Fruit fly (Drosophila melanogaster): ENCODE data around the gene CG17202.

CG17202 gene

DNA sequence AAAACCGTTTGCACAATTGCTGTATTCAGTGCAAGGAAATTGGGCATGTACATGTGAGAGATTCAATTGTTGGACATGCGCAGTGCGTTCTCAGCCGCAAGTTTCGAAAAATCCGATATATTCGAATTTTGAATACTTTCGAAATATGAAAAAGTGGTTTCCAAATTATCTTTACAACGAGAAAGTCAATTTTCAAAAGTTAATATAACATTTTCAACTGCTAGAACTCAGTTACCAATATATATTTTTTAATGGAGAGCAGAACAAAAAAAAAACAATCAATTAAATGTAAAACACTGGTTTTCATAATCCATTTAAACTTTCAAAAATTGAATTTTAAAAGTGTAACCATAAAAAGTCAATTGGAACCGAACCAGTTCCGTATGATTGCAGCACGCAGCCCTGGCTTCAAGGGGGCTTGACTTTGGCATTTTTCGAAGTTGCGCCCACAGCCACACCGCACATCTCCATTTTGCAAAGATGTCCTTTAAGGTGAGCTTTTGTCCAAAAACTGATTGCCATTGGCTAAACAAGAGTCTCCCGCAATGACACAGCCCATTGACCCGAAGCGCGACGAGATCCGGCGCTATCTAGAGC, at the start of gene CG17202, which contains the start of gene Scgbeta:
Gene CG17202 (plus strand): TSS at position 390 of the 597 bp plus-strand sequence.
Gene Scgbeta (minus strand): TSS at position 51 of the 597 bp plus-strand sequence.
- TF ChIP-seq Ets98B (GFP tag; IDR thresholded peaks at IDR 0.05), result peak; percentile 22; the same call in 1 of the 2 replicates
- TF ChIP-seq CG15710 (tag; optimal IDR thresholded peaks at IDR 0.05), result no peak

DNA sequence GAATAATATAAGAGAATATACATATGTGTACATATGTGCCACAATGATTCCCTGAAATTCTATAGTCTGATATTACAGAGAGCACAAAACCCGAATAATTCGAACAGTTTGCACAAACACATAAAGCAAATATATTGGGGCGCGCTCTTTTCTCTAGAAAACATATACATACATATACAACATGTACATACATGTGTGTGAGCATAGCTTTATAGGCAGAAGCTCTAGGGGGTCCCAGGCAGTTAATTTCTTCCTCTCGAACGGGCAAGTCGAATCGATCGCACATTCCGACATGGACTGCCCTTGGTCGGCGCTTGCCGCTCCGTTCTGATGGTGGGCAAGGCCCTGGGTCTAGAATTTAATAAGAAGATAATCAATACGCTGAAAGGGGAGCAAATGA, 49.8 kb upstream of the CG17202 start, which contains the start of gene GstD3:
Gene GstD3 (plus strand): TSS at position 269 of the 400 bp plus-strand sequence.
- TF ChIP-seq CG32121 (GFP tag; IDR thresholded peaks at IDR 0.05) (no peak), D1 (tag; optimal IDR thresholded peaks at IDR 0.05) (no peak), gl (tag; optimal IDR thresholded peaks at IDR 0.05) (no peak), CG9948 (tag; optimal IDR thresholded peaks at IDR 0.05) (no peak), CG8159 (tag; optimal IDR thresholded peaks at IDR 0.05) (no peak), Pif1A (GFP tag; optimal IDR thresholded peaks at IDR 0.05) (no peak), EcR (GFP tag; optimal IDR thresholded peaks at IDR 0.05) (peak; percentile 25), rn (GFP tag; IDR thresholded peaks at IDR 0.05) (no peak), CG13204 (GFP tag; optimal IDR thresholded peaks at IDR 0.05) (no peak)

DNA sequence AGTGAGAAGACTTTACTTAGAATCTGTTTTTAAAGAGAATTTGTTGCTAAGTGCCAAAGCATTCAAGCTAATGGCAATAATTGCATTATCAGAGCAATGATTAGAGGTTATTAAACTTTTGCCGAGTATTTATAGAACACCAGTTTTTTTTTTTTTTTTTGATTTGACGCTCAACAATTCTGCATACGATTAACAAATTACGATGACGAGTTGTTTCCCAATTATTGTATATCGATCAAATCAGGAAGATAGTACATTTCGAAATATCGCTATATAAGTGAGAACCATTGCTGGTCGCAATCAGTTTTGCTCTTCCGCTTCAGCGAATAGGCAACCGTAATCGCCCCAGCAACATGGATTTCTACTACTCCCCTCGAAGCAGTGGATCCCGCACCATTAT, 48.8 kb upstream of the CG17202 start, which contains the start of gene GstD4:
Gene GstD4 (plus strand): TSS at position 301 of the 400 bp plus-strand sequence.
- TF ChIP-seq EcR (GFP tag; optimal IDR thresholded peaks at IDR 0.05) (peak; percentile 21), CG12605 (GFP tag; IDR thresholded peaks at IDR 0.05) (no peak)

DNA sequence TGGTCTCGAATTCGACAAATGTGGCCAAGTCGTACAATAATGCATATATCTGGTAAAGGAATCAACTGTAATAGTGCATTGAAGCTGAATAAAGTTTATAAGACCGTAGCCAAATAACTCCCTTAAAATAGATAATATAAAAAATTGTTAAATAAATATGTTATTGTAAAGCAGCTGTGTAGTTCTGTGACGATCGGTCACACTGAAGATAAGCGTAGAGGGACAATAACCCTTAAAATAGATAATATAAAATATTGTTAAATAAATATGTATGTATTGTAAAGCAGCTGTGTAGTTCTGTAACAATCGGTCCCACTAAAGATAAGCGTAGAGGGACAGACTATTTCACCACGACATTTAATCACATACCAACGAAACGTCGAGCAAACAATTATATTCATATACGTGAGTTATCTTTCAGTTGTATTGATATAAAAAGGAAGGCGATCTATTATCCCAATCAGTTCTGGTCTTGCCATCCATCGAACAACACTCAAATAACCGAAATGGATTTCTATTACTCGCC, 47.2 kb upstream of the CG17202 start, which contains the start of gene GstD5:
Gene GstD5 (plus strand): TSS at position 476 of the 526 bp plus-strand sequence.
- TF ChIP-seq CG8301 (tag; optimal IDR thresholded peaks at IDR 0.05), result no peak
- peak; percentile 76 for TF ChIP-seq EcR (GFP tag; optimal IDR thresholded peaks at IDR 0.05)

DNA sequence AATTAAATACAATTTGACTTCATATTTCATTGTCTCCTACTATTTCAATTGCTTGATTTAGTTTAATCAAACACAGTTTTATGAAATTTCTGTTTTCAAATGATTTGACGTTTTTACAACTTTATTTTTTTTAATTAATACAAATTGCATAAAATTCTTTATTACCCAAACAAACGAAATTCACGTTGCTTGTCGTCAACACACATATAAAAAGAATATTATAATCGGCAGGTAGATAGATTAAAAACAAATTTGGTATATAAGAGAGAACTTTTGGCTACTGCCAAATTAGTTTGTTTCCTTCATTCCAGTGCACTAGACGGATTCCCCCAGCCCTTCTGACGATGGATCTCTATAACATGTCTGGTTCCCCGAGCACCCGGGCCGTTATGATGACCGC, 45.7 kb upstream of the CG17202 start, which contains the start of gene GstD6:
Gene GstD6 (plus strand): TSS at position 301 of the 400 bp plus-strand sequence.
- TF ChIP-seq CG13204 (GFP tag; optimal IDR thresholded peaks at IDR 0.05) (no peak), CG10348 (GFP tag; IDR thresholded peaks at IDR 0.05) (no peak), CG34367 (tag; optimal IDR thresholded peaks at IDR 0.05) (no peak), Snoo (tag; optimal IDR thresholded peaks at IDR 0.05) (no peak), CG17806 (tag; optimal IDR thresholded peaks at IDR 0.05) (no peak), D1 (tag; optimal IDR thresholded peaks at IDR 0.05) (no peak), CG4496 (GFP tag; IDR thresholded peaks at IDR 0.05) (no peak), Pif1A (GFP tag; optimal IDR thresholded peaks at IDR 0.05) (no peak), CG15710 (tag; optimal IDR thresholded peaks at IDR 0.05) (no peak), CG32121 (GFP tag; IDR thresholded peaks at IDR 0.05) (no peak), CG14655 (GFP tag; optimal IDR thresholded peaks at IDR 0.05) (no peak), EcR (GFP tag; optimal IDR thresholded peaks at IDR 0.05) (no peak), Ets98B (GFP tag; IDR thresholded peaks at IDR 0.05) (no peak), CG12605 (GFP tag; IDR thresholded peaks at IDR 0.05) (no peak), fd96Ca (GFP tag; IDR thresholded peaks at IDR 0.05) (no peak), rn (GFP tag; IDR thresholded peaks at IDR 0.05) (no peak), CG9948 (tag; optimal IDR thresholded peaks at IDR 0.05) (no peak), CG8159 (tag; optimal IDR thresholded peaks at IDR 0.05) (no peak)

DNA sequence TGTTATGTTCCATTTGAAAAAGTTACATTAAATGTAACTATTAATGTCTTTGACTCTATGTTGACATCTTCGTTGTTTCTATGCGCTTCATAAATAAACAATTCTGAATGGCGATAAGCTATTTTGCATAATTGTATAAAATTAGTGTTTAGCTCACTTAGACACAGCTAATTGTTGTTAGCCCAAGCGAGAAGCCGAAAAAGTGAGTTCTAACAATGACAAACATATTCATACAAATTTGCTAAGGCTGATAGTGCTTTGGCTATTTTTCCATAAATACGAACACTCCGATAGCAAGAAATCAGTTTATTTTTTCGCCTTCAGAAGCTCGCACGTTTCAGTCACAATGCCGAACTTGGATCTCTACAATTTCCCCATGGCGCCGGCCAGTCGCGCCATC, 44.4 kb upstream of the CG17202 start, which contains the start of gene GstD7:
Gene GstD7 (plus strand): TSS at position 301 of the 400 bp plus-strand sequence.
- no peak for TF ChIP-seq CG15710 (tag; optimal IDR thresholded peaks at IDR 0.05)
- no peak for TF ChIP-seq CG4496 (GFP tag; IDR thresholded peaks at IDR 0.05)
- no peak for TF ChIP-seq Snoo (tag; optimal IDR thresholded peaks at IDR 0.05)
- no peak for TF ChIP-seq CG17806 (tag; optimal IDR thresholded peaks at IDR 0.05)
- no peak for TF ChIP-seq CG8159 (tag; optimal IDR thresholded peaks at IDR 0.05)
- no peak for TF ChIP-seq rn (GFP tag; IDR thresholded peaks at IDR 0.05)
- TF ChIP-seq CG9948 (tag; optimal IDR thresholded peaks at IDR 0.05), result no peak
- no peak for TF ChIP-seq EcR (GFP tag; optimal IDR thresholded peaks at IDR 0.05)
- no peak for TF ChIP-seq Pif1A (GFP tag; optimal IDR thresholded peaks at IDR 0.05)

DNA sequence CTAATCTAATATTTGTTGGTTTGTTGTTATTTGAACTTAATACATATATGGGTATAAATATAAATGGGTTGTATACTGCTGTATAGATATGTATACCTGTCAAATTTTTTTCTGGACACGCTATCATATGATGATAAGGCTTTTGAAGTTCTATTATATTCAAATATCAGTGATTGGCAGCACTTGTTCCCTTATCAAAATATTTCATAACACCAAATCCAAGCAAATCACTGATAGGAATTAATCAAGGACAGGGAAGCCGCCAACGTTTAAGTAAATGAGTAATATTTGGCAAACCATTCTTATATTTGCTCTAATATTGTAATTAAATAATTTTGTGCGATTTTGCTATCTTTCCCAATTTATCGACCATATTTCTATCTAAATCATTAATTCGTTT, 43.3 kb upstream of the CG17202 start:
- no peak for TF ChIP-seq CG15710 (tag; optimal IDR thresholded peaks at IDR 0.05)
- TF ChIP-seq Ets98B (GFP tag; IDR thresholded peaks at IDR 0.05), result no peak
- TF ChIP-seq CG9948 (tag; optimal IDR thresholded peaks at IDR 0.05), result no peak
- no peak for TF ChIP-seq gl (tag; optimal IDR thresholded peaks at IDR 0.05)
- no peak for TF ChIP-seq D1 (tag; optimal IDR thresholded peaks at IDR 0.05)
- no peak for TF ChIP-seq CG10348 (GFP tag; IDR thresholded peaks at IDR 0.05)
- no peak for TF ChIP-seq CG8159 (tag; optimal IDR thresholded peaks at IDR 0.05)
- no peak for TF ChIP-seq CG8301 (tag; optimal IDR thresholded peaks at IDR 0.05)
- no peak for TF ChIP-seq Snoo (tag; optimal IDR thresholded peaks at IDR 0.05)
- TF ChIP-seq CG32121 (GFP tag; IDR thresholded peaks at IDR 0.05), result no peak
- no peak for TF ChIP-seq CG34367 (tag; optimal IDR thresholded peaks at IDR 0.05)
